Fruit fly (Drosophila melanogaster): ENCODE data around the gene jdp.

DNA sequence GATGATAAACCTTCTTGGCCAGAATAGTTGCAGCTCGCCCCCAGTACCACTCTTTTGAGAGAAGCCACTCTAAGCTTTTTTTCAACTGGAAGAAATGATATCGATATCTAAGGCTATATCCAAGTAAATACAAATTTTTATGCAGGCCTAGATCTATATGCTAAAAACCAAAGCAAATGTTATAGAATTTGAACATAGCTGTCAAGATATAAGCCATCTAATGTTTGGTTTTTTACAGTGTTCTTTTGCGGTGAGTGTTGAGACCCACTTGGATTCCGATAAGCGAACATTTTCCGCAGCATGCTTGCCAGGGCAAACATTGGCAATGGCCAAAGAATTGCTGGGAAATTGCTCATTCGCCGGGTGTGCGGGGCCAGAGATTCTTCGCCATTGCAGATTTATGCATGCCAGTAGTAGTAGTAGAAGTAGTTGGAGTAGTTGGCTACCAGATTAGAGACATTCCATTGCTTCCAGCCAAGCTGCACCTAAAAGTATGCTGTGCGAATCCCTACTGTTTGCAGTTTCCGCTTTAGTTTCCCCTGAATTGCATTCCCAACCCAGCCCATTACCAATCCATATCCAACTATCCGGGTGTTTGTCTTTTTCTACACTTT lies 2.0 kb upstream of the jdp start:
- no peak for TF ChIP-seq h (optimal IDR thresholded peaks at IDR 0.05)
- TF ChIP-seq psq (optimal IDR thresholded peaks at IDR 0.05), result no peak
